Worm (Caenorhabditis elegans): ENCODE data around the gene W01H2.2.

DNA sequence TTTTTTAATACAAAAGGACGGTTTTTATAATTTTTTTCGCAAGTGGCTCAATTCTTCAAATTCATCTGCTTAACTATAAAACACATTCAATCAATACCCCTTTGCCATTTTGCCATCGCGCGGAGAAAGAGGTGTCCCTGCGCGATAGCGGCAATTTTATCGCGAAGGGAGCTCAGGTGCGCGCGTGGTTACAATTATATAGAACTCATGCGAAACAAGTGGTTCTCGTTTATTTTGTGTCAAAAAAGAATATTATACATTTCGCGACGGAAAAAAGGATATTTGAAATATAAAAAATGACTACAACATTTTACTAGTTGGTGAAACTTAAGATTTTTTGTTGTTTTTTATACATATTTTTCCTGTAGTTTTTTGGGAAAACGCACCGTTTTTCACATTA is 9.1 kb downstream of the W01H2.2 start:
- TF ChIP-seq flt-1 (GFP tag; IDR thresholded peaks at IDR 0.05) (peak; percentile 66), ama-1 (optimal IDR thresholded peaks at IDR 0.05) (no peak), F13C5.2 (tag; optimal IDR thresholded peaks at IDR 0.05) (peak; percentile 97), sea-1 (GFP tag; conservative IDR thresholded peaks at IDR 0.05) (peak; percentile 70; the same call in 1 of the 2 replicates), tra-4 (tag; optimal IDR thresholded peaks at IDR 0.05) (no peak), B0310.2 (tag; optimal IDR thresholded peaks at IDR 0.05) (no peak), pes-1 (GFP tag; IDR thresholded peaks at IDR 0.05) (peak; percentile 81), aly-1 (tag; optimal IDR thresholded peaks at IDR 0.05) (no peak), ceh-13 (GFP tag; optimal IDR thresholded peaks at IDR 0.05) (no peak), ceh-36 (tag; optimal IDR thresholded peaks at IDR 0.05) (no peak)

Data from whole organism, early embryonic.